Worm (Caenorhabditis elegans) whole organism, L4/young adult: ENCODE results near the gene cam-1.

ENCODE experiments used
- dao-5 ChIP-seq: sonication (generic microtip); optimal IDR thresholded peaks from 2 replicates; lab custom pipeline; 2016; ENCODE audit warnings: missing genotype, missing genetic modification characterization, moderate library complexity, missing compliant biosample characterization
- him-1 ChIP-seq: sonication (generic microtip); optimal IDR thresholded peaks from 2 replicates; lab custom pipeline; 2016; ENCODE audit warnings: missing genotype, missing genetic modification reagents, missing genetic modification characterization, missing compliant biosample characterization

DNA sequence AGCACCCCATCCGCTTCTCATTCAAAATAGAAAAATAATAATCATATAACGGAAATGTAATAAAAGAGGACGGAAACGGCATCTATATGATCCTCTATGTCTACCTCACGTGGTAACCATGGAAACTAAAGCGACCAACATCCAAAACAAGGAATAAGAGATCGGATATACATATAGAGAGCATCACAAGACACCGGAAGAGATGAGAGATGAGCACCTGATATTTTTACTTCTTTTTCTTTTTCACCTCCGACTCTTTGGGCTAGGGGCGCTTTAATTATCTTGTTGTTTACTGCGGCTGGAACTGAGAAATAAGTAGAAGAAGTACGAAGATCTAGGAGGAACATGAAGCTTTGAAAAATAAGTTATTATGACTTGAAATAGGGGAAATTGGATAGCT is 46.3 kb downstream of the cam-1 start:
- TF ChIP-seq him-1 (tag; lab: Kevin White, UChicago), result no peak
- no peak for TF ChIP-seq dao-5
